Worm (Caenorhabditis elegans) whole organism, L1 larva: ENCODE results near the gene sups-1.

ENCODE experiments used
- C04F5.9 ChIP-seq: sonication (generic microtip); optimal IDR thresholded peaks from 2 replicates; lab custom pipeline; 2016; ENCODE audit warnings: missing genetic modification characterization, missing compliant biosample characterization
- C34B4.2 ChIP-seq: sonication (generic microtip); optimal IDR thresholded peaks from 2 replicates; lab custom pipeline; 2017; ENCODE audit warnings: mild to moderate bottlenecking, missing genetic modification characterization, missing compliant biosample characterization
- F16B12.6 ChIP-seq: fragments of 150-350 bp; optimal IDR thresholded peaks from 2 replicates; lab custom pipeline; 2014; ENCODE audit warnings: missing biosample characterization, missing genetic modification characterization
- alr-1 ChIP-seq: fragments of 200-800 bp; sonication (Bioruptor generic); optimal IDR thresholded peaks from 2 replicates; lab custom pipeline; 2018; ENCODE audit warnings: borderline replicate concordance, mild to moderate bottlenecking, missing genetic modification characterization, missing compliant biosample characterization
- aly-2 ChIP-seq: fragments of 150-350 bp; optimal IDR thresholded peaks from 2 replicates; lab custom pipeline; 2014; ENCODE audit warnings: missing biosample characterization, missing genetic modification characterization
- blmp-1 ChIP-seq: fragments of 150-350 bp; optimal IDR thresholded peaks from 2 replicates; lab custom pipeline; 2014; ENCODE audit warnings: missing biosample characterization, missing genetic modification characterization
- ceh-63 ChIP-seq: fragments of 200-800 bp; sonication (Bioruptor generic); optimal IDR thresholded peaks from 2 replicates; lab custom pipeline; 2018; ENCODE audit warnings: mild to moderate bottlenecking, missing genetic modification characterization, missing compliant biosample characterization
- ceh-8 ChIP-seq: fragments of 200-800 bp; sonication (Bioruptor generic); optimal IDR thresholded peaks from 2 replicates; lab custom pipeline; 2018; ENCODE audit warnings: mild to moderate bottlenecking, missing genetic modification characterization, moderate library complexity, missing compliant biosample characterization
- ceh-82 ChIP-seq, 3 experiments: fragments of 150-350 bp in 1 of 3; sonication (generic microtip) in 2 of 3; optimal IDR thresholded peaks; 2 replicates each; lab custom pipeline; 2014 to 2017; ENCODE audit warnings: missing biosample characterization in 3 of 3, missing genetic modification characterization in 3 of 3
- ceh-90 ChIP-seq: sonication (generic microtip); optimal IDR thresholded peaks from 2 replicates; lab custom pipeline; 2016; ENCODE audit warnings: missing genetic modification characterization, missing compliant biosample characterization
- ces-1 ChIP-seq: fragments of 150-350 bp; optimal IDR thresholded peaks from 2 replicates; lab custom pipeline; 2014; ENCODE audit warnings: missing biosample characterization, missing genetic modification reagents, missing genetic modification characterization
- dpl-1 ChIP-seq, 3 experiments: fragments of 150-350 bp in 2 of 3; sonication (generic microtip) in 1 of 3; optimal IDR thresholded peaks; 2 replicates each; lab custom pipeline; 2014 to 2017; ENCODE audit warnings: missing biosample characterization in 3 of 3, missing genetic modification characterization in 3 of 3, missing genetic modification reagents in 3 of 3
- dsc-1 ChIP-seq: sonication (generic microtip); optimal IDR thresholded peaks from 2 replicates; lab custom pipeline; 2016; ENCODE audit warnings: mild to moderate bottlenecking, missing genetic modification characterization, missing compliant biosample characterization
- efl-3 ChIP-seq: fragments of 200-800 bp; sonication (Bioruptor generic); optimal IDR thresholded peaks from 2 replicates; lab custom pipeline; 2018; ENCODE audit warnings: mild to moderate bottlenecking, missing genetic modification characterization, missing compliant biosample characterization
- egl-27 ChIP-seq, 2 experiments: fragments of 150-350 bp in 1 of 2; sonication (generic microtip); optimal IDR thresholded peaks; 3 replicates each; lab custom pipeline; 2017 to 2018; ENCODE audit warnings: missing biosample characterization in 2 of 2, missing genetic modification characterization in 2 of 2, missing genetic modification reagents in 2 of 2
- elt-2 ChIP-seq: sonication (generic microtip); optimal IDR thresholded peaks from 2 replicates; lab custom pipeline; 2016; ENCODE audit warnings: missing genetic modification characterization, mild to moderate bottlenecking, inconsistent platforms, missing compliant biosample characterization, missing genetic modification reagents
- elt-3 ChIP-seq, 6 experiments: fragments of 150-350 bp in 1 of 6; sonication (generic microtip); optimal IDR thresholded peaks; 2 replicates each; lab custom pipeline; 2017 to 2018; ENCODE audit warnings: missing biosample characterization in 6 of 6, missing genetic modification characterization in 6 of 6, inconsistent platforms in 1 of 6
- ets-5 ChIP-seq: fragments of 200-800 bp; sonication (Bioruptor generic); IDR thresholded peaks from 2 replicates; pipeline ENCODE4 v1.3.6; 2022; ENCODE audit warnings: missing genetic modification characterization, missing compliant biosample characterization
- fkh-10 ChIP-seq: sonication (generic microtip); optimal IDR thresholded peaks from 2 replicates; lab custom pipeline; 2017; ENCODE audit warnings: missing biosample characterization, missing genetic modification reagents, missing genetic modification characterization
- grh-1 ChIP-seq: fragments of 200-800 bp; sonication (Bioruptor generic); IDR thresholded peaks from 2 replicates; pipeline ENCODE4 v1.3.6; 2022; ENCODE audit warnings: missing genetic modification reagents, missing genetic modification characterization, missing compliant biosample characterization
- hlh-17 ChIP-seq: fragments of 200-800 bp; sonication (Bioruptor generic); optimal IDR thresholded peaks from 2 replicates; lab custom pipeline; 2018; ENCODE audit warnings: missing genetic modification characterization, mild to moderate bottlenecking, missing compliant biosample characterization, moderate library complexity, borderline replicate concordance
- hlh-4 ChIP-seq: sonication (generic microtip); optimal IDR thresholded peaks from 2 replicates; lab custom pipeline; 2016; ENCODE audit warnings: mild to moderate bottlenecking, missing genetic modification characterization, missing compliant biosample characterization
- hpl-2 ChIP-seq: fragments of 150-350 bp; optimal IDR thresholded peaks from 2 replicates; lab custom pipeline; 2014; ENCODE audit warnings: missing biosample characterization, missing genetic modification reagents, missing genetic modification characterization
- isw-1 ChIP-seq: fragments of 200-800 bp; sonication (Bioruptor generic); IDR thresholded peaks from 2 replicates; pipeline ENCODE4 v1.3.6; 2022; ENCODE audit warnings: missing genetic modification characterization, missing compliant biosample characterization
- lin-14 ChIP-seq: fragments of 200-800 bp; sonication (Bioruptor generic); optimal IDR thresholded peaks from 2 replicates; lab custom pipeline; 2018; ENCODE audit warnings: mild to moderate bottlenecking, missing genetic modification characterization, moderate library complexity, missing compliant biosample characterization
- lin-35 ChIP-seq, 2 experiments: fragments of 150-350 bp; optimal IDR thresholded peaks; 2 replicates each; lab custom pipeline; 2014; ENCODE audit warnings: missing biosample characterization in 2 of 2, missing genetic modification characterization in 2 of 2, missing genetic modification reagents in 2 of 2
- lir-3 ChIP-seq: sonication (generic microtip); optimal IDR thresholded peaks from 2 replicates; lab custom pipeline; 2016; ENCODE audit warnings: mild to moderate bottlenecking, missing genetic modification characterization, moderate library complexity, missing compliant biosample characterization; ENCODE audit not compliant: poor library complexity
- lsy-2 ChIP-seq, 2 experiments: fragments of 150-350 bp; optimal IDR thresholded peaks; 2 replicates each; lab custom pipeline; 2014; ENCODE audit warnings: missing biosample characterization in 2 of 2, missing genetic modification characterization in 2 of 2
- mab-9 ChIP-seq: fragments of 200-800 bp; sonication (Bioruptor generic); IDR thresholded peaks from 2 replicates; pipeline ENCODE4 v1.3.6; 2022; ENCODE audit warnings: missing genetic modification reagents, missing genetic modification characterization, missing compliant biosample characterization
- mdl-1 ChIP-seq, 2 experiments: fragments of 150-350 bp; optimal IDR thresholded peaks; 2 replicates each; lab custom pipeline; 2014 to 2017; ENCODE audit warnings: missing biosample characterization in 2 of 2, missing genetic modification characterization in 2 of 2, inconsistent platforms in 1 of 2
- nhr-12 ChIP-seq: sonication (generic microtip); optimal IDR thresholded peaks from 2 replicates; lab custom pipeline; 2017; ENCODE audit warnings: missing biosample characterization, missing genetic modification characterization
- nhr-20 ChIP-seq: sonication (generic microtip); optimal IDR thresholded peaks from 2 replicates; lab custom pipeline; 2016; ENCODE audit warnings: mild to moderate bottlenecking, missing genetic modification characterization, missing compliant biosample characterization
- nhr-237 ChIP-seq: fragments of 150-350 bp; optimal IDR thresholded peaks from 2 replicates; lab custom pipeline; 2014; ENCODE audit warnings: missing biosample characterization, missing genetic modification characterization
- nhr-47 ChIP-seq: sonication (generic microtip); optimal IDR thresholded peaks from 2 replicates; lab custom pipeline; 2016; ENCODE audit warnings: mild to moderate bottlenecking, missing genetic modification characterization, moderate library complexity, missing compliant biosample characterization
- nhr-77 ChIP-seq: fragments of 150-350 bp; optimal IDR thresholded peaks from 2 replicates; lab custom pipeline; 2014; ENCODE audit warnings: missing biosample characterization, missing genetic modification characterization
- nhr-84 ChIP-seq: sonication (generic microtip); optimal IDR thresholded peaks from 2 replicates; lab custom pipeline; 2017; ENCODE audit warnings: missing biosample characterization, missing genetic modification characterization
- nhr-85 ChIP-seq: sonication (generic microtip); peaks from one replicate; lab custom pipeline; 2016; ENCODE audit warnings: missing genetic modification characterization, inconsistent platforms, missing compliant biosample characterization
- nhr-90 ChIP-seq: sonication (generic microtip); optimal IDR thresholded peaks from 2 replicates; lab custom pipeline; 2016; ENCODE audit warnings: mild to moderate bottlenecking, missing genetic modification characterization, missing compliant biosample characterization; ENCODE audit not compliant: poor library complexity
- pag-3 ChIP-seq: sonication (generic microtip); optimal IDR thresholded peaks from 2 replicates; lab custom pipeline; 2017; ENCODE audit warnings: missing genetic modification characterization, mild to moderate bottlenecking, missing compliant biosample characterization, antibody characterized with exemption, borderline replicate concordance; ENCODE audit not compliant: insufficient read depth
- pqm-1 ChIP-seq: sonication (generic microtip); optimal IDR thresholded peaks from 3 replicates; lab custom pipeline; 2017; ENCODE audit warnings: missing biosample characterization, missing genetic modification characterization
- skn-1 ChIP-seq: fragments of 150-350 bp; optimal IDR thresholded peaks from 2 replicates; lab custom pipeline; 2014; ENCODE audit warnings: missing biosample characterization, missing genetic modification characterization
- snpc-4 ChIP-seq: fragments of 150-350 bp; optimal IDR thresholded peaks from 2 replicates; lab custom pipeline; 2014; ENCODE audit warnings: missing biosample characterization, missing genetic modification characterization
- sox-4 ChIP-seq: sonication (generic microtip); optimal IDR thresholded peaks from 2 replicates; lab custom pipeline; 2016; ENCODE audit warnings: missing genetic modification characterization, missing compliant biosample characterization
- sptf-1 ChIP-seq: fragments of 150-350 bp; optimal IDR thresholded peaks from 2 replicates; lab custom pipeline; 2014; ENCODE audit warnings: missing biosample characterization, missing genetic modification characterization
- swsn-7 ChIP-seq: sonication (generic microtip); optimal IDR thresholded peaks from 2 replicates; lab custom pipeline; 2016; ENCODE audit warnings: missing genetic modification characterization, missing compliant biosample characterization
- tbx-2 ChIP-seq: sonication (generic microtip); optimal IDR thresholded peaks from 2 replicates; lab custom pipeline; 2016; ENCODE audit warnings: missing genetic modification characterization, missing compliant biosample characterization
- tlp-1 ChIP-seq: fragments of 150-350 bp; optimal IDR thresholded peaks from 2 replicates; lab custom pipeline; 2014; ENCODE audit warnings: missing biosample characterization, missing genetic modification characterization
- unc-86 ChIP-seq: sonication (generic microtip); optimal IDR thresholded peaks from 2 replicates; lab custom pipeline; 2016; ENCODE audit warnings: missing genetic modification characterization, missing compliant biosample characterization
- unc-98 ChIP-seq: fragments of 200-800 bp; sonication (Bioruptor generic); IDR thresholded peaks from 2 replicates; pipeline ENCODE4 v1.3.6; 2022; ENCODE audit warnings: missing genetic modification characterization, missing compliant biosample characterization
- xbp-1 ChIP-seq: sonication (generic microtip); optimal IDR thresholded peaks from 2 replicates; lab custom pipeline; 2016; ENCODE audit warnings: missing genetic modification characterization, missing compliant biosample characterization
- zag-1 ChIP-seq: fragments of 150-350 bp; optimal IDR thresholded peaks from 2 replicates; lab custom pipeline; 2014; ENCODE audit warnings: missing biosample characterization, missing genetic modification characterization
- ztf-11 ChIP-seq, 2 experiments: sonication (generic microtip); optimal IDR thresholded peaks; 2 replicates each; lab custom pipeline; 2016 to 2017; ENCODE audit warnings: missing genetic modification characterization in 2 of 2, missing biosample characterization in 1 of 2, missing compliant biosample characterization in 1 of 2
- ztf-4 ChIP-seq: fragments of 150-350 bp; optimal IDR thresholded peaks from 2 replicates; lab custom pipeline; 2014; ENCODE audit warnings: missing biosample characterization, missing genetic modification characterization

sups-1 gene

ce11 chrX:6050078-6050477, 46.1 kb downstream of the sups-1 start (continued):
- no peak for TF ChIP-seq nhr-237 (tag; lab: Kevin White, UChicago)
- TF ChIP-seq sptf-1 (tag; lab: Kevin White, UChicago), result no peak
- no peak for TF ChIP-seq nhr-12 (tag; lab: Kevin White, UChicago)
- TF ChIP-seq isw-1, result no peak
- TF ChIP-seq ztf-4 (tag; lab: Kevin White, UChicago), result no peak
- TF ChIP-seq tlp-1 (tag; lab: Kevin White, UChicago), result no peak
- TF ChIP-seq hpl-2, result no peak
- no peak for TF ChIP-seq ztf-11 (tag; optimal IDR thresholded peaks at IDR 0.05; lab: Kevin White, UChicago)
- TF ChIP-seq ces-1 (GFP tag; lab: Kevin White, UChicago), result no peak
- TF ChIP-seq ceh-82 (tag; optimal IDR thresholded peaks at IDR 0.05; lab: Kevin White, UChicago), result no peak
- no peak for TF ChIP-seq dpl-1 (GFP tag; optimal IDR thresholded peaks at IDR 0.05; lab: Kevin White, UChicago)
- TF ChIP-seq swsn-7 (tag; lab: Kevin White, UChicago), result no peak
- no peak for TF ChIP-seq ets-5 (GFP tag; lab: Robert Waterston, UW)
- TF ChIP-seq zag-1 (tag; lab: Kevin White, UChicago), result no peak
- TF ChIP-seq elt-2 (tag; lab: Kevin White, UChicago), result peak; percentile 22
- TF ChIP-seq lin-14, result peak; percentile 75
- TF ChIP-seq xbp-1 (tag; lab: Kevin White, UChicago), result peak; percentile 6
- no peak for TF ChIP-seq C04F5.9 (tag; lab: Kevin White, UChicago)
- no peak for TF ChIP-seq hlh-4
- TF ChIP-seq mab-9 (GFP tag; lab: Robert Waterston, UW), result no peak
- no peak for TF ChIP-seq ceh-63 (GFP tag; lab: Kevin White, UChicago)
- TF ChIP-seq egl-27 (tag; optimal IDR thresholded peaks at IDR 0.05; lab: Kevin White, UChicago), result no peak
- no peak for TF ChIP-seq C34B4.2 (tag; lab: Kevin White, UChicago)
- TF ChIP-seq nhr-84, result no peak
- TF ChIP-seq pqm-1 (tag; lab: Kevin White, UChicago), result no peak
- TF ChIP-seq elt-3 (tag; optimal IDR thresholded peaks at IDR 0.05; lab: Kevin White, UChicago), result peak in 2 of 6 experiments; percentile 41 to 43
- peak; percentile 40 for TF ChIP-seq nhr-20 (tag; lab: Kevin White, UChicago)
- TF ChIP-seq ceh-8, result no peak
- TF ChIP-seq fkh-10, result no peak
- no peak for TF ChIP-seq lir-3 (tag; lab: Kevin White, UChicago)
- peak; percentile 25 for TF ChIP-seq nhr-90 (tag; lab: Kevin White, UChicago)
- TF ChIP-seq grh-1 (GFP tag; lab: Robert Waterston, UW), result no peak
- TF ChIP-seq nhr-77 (tag; lab: Kevin White, UChicago), result no peak
- no peak for TF ChIP-seq sox-4 (tag; lab: Kevin White, UChicago)
- no peak for TF ChIP-seq F16B12.6 (tag; lab: Kevin White, UChicago)
- TF ChIP-seq blmp-1 (tag; lab: Kevin White, UChicago), result peak; percentile 46
- TF ChIP-seq snpc-4 (tag; lab: Kevin White, UChicago), result no peak
- TF ChIP-seq skn-1 (tag; lab: Kevin White, UChicago), result no peak
- peak; percentile 5 for TF ChIP-seq tbx-2 (tag; lab: Kevin White, UChicago)
- TF ChIP-seq hlh-17 (GFP tag; lab: Kevin White, UChicago), result no peak
- no peak for TF ChIP-seq mdl-1 (tag; optimal IDR thresholded peaks at IDR 0.05; lab: Kevin White, UChicago)
- no peak for TF ChIP-seq nhr-85 (tag; lab: Kevin White, UChicago)
- TF ChIP-seq aly-2 (tag; lab: Kevin White, UChicago), result no peak
- no peak for TF ChIP-seq dsc-1 (tag; lab: Kevin White, UChicago)
- TF ChIP-seq unc-98 (GFP tag; lab: Robert Waterston, UW), result no peak
- no peak for TF ChIP-seq unc-86 (tag; lab: Kevin White, UChicago)
- TF ChIP-seq nhr-47, result no peak
- TF ChIP-seq lin-35 (GFP tag; optimal IDR thresholded peaks at IDR 0.05; lab: Kevin White, UChicago), result no peak
- no peak for TF ChIP-seq ceh-90 (tag; lab: Kevin White, UChicago)
- no peak for TF ChIP-seq alr-1 (tag; lab: Kevin White, UChicago)
- TF ChIP-seq efl-3, result no peak
- TF ChIP-seq lsy-2 (tag; optimal IDR thresholded peaks at IDR 0.05; lab: Kevin White, UChicago), result peak in 1 of 2 experiments; percentile 6
- no peak for TF ChIP-seq pag-3 (tag; lab: Kevin White, UChicago)
- TF ChIP-seq, all 84 proteins: peak for 13
